Fruit fly (Drosophila melanogaster) whole organism, embryonic: ENCODE measurements around the gene Grd.

Source experiments
- Aef1 ChIP-seq: fragments of 200-800 bp; sonication (Bioruptor generic); IDR thresholded peaks from 3 replicates; pipeline ENCODE4 v1.3.6; 2022; ENCODE audit warnings: missing biosample characterization, missing genetic modification characterization
- Atf6 ChIP-seq: fragments of 200-800 bp; sonication (Bioruptor generic); IDR thresholded peaks from 2 replicates; pipeline ENCODE4 v1.3.6; 2022; ENCODE audit warnings: missing biosample characterization, missing genetic modification characterization
- C15 ChIP-seq: fragments of 200-800 bp; sonication (Bioruptor generic); IDR thresholded peaks from 3 replicates; pipeline ENCODE4 v1.3.6; 2022; ENCODE audit warnings: missing biosample characterization, missing genetic modification characterization
- CG10462 ChIP-seq: fragments of 200-800 bp; sonication (Bioruptor generic); optimal IDR thresholded peaks from 2 replicates; lab custom pipeline; 2016; ENCODE audit warnings: missing biosample characterization, missing genetic modification characterization
- CG11247 ChIP-seq: fragments of 200-800 bp; sonication (Bioruptor generic); IDR thresholded peaks from 2 replicates; pipeline ENCODE4 v1.3.6; 2022; ENCODE audit warnings: missing biosample characterization, missing genetic modification characterization
- CG12071 ChIP-seq: fragments of 200-800 bp; sonication (Bioruptor generic); optimal IDR thresholded peaks from 3 replicates; lab custom pipeline; 2018; ENCODE audit warnings: missing biosample characterization, mild to moderate bottlenecking, missing genetic modification characterization
- CG12391 ChIP-seq: fragments of 200-800 bp; sonication (Bioruptor generic); optimal IDR thresholded peaks from 3 replicates; lab custom pipeline; 2018; ENCODE audit warnings: missing biosample characterization, mild to moderate bottlenecking, missing genetic modification characterization, moderate library complexity
- CG12659 ChIP-seq: fragments of 200-800 bp; sonication (Bioruptor generic); optimal IDR thresholded peaks from 3 replicates; lab custom pipeline; 2017; ENCODE audit warnings: mild to moderate bottlenecking, missing biosample characterization, missing genetic modification reagents, missing genetic modification characterization
- CG13894 ChIP-seq: fragments of 200-800 bp; sonication (Bioruptor generic); optimal IDR thresholded peaks from 3 replicates; lab custom pipeline; 2018; ENCODE audit warnings: missing biosample characterization, mild to moderate bottlenecking, missing genetic modification characterization, moderate library complexity
- CG14667 ChIP-seq: fragments of 200-800 bp; sonication (Bioruptor generic); IDR thresholded peaks from 2 replicates; pipeline ENCODE4 v1.3.6; 2022; ENCODE audit warnings: missing biosample characterization, missing genetic modification characterization
- CG17612 ChIP-seq: fragments of 200-800 bp; sonication (Bioruptor generic); IDR thresholded peaks from 2 replicates; pipeline ENCODE4 v1.3.6; 2022; ENCODE audit warnings: missing biosample characterization, missing genetic modification characterization
- CG18619 ChIP-seq: fragments of 200-800 bp; sonication (Bioruptor generic); optimal IDR thresholded peaks from 3 replicates; lab custom pipeline; 2017; ENCODE audit warnings: missing biosample characterization, mild to moderate bottlenecking, missing genetic modification characterization
- CG2202 ChIP-seq: fragments of 200-800 bp; sonication (Bioruptor generic); optimal IDR thresholded peaks from 2 replicates; lab custom pipeline; 2018; ENCODE audit warnings: missing biosample characterization, mild to moderate bottlenecking, missing genetic modification characterization
- CG2678 ChIP-seq: fragments of 200-800 bp; sonication (Bioruptor generic); optimal IDR thresholded peaks from 3 replicates; lab custom pipeline; 2019; ENCODE audit warnings: missing biosample characterization, mild to moderate bottlenecking, missing genetic modification characterization, moderate library complexity
- CG2712 ChIP-seq: fragments of 200-800 bp; optimal IDR thresholded peaks from 3 replicates; lab custom pipeline; 2019; ENCODE audit warnings: missing biosample characterization, mild to moderate bottlenecking, missing genetic modification characterization, moderate library complexity
- CG31365 ChIP-seq: fragments of 200-800 bp; sonication (Bioruptor generic); optimal IDR thresholded peaks from 2 replicates; lab custom pipeline; 2018; ENCODE audit warnings: missing biosample characterization, mild to moderate bottlenecking, missing genetic modification characterization
- CG6254 ChIP-seq: fragments of 200-800 bp; sonication (Bioruptor generic); optimal IDR thresholded peaks from 3 replicates; lab custom pipeline; 2017; ENCODE audit warnings: mild to moderate bottlenecking, missing biosample characterization, missing genetic modification reagents, missing genetic modification characterization
- CG8944 ChIP-seq: fragments of 200-800 bp; sonication (Bioruptor generic); optimal IDR thresholded peaks from 3 replicates; lab custom pipeline; 2016; ENCODE audit warnings: missing biosample characterization, missing genetic modification characterization
- CG9876 ChIP-seq: fragments of 200-800 bp; sonication (Bioruptor generic); optimal IDR thresholded peaks from 2 replicates; lab custom pipeline; 2016; ENCODE audit warnings: missing biosample characterization, missing genetic modification characterization
- CG9932 ChIP-seq: fragments of 200-800 bp; sonication (Bioruptor generic); IDR thresholded peaks from 2 replicates; pipeline ENCODE4 v1.3.6; 2022; ENCODE audit warnings: missing biosample characterization, missing genetic modification characterization
- Chrac-16 ChIP-seq: fragments of 200-800 bp; sonication (Bioruptor generic); optimal IDR thresholded peaks from 3 replicates; lab custom pipeline; 2016; ENCODE audit warnings: missing biosample characterization, missing genetic modification characterization
- E2f2 ChIP-seq: fragments of 200-800 bp; sonication (Bioruptor generic); IDR thresholded peaks from 2 replicates; pipeline ENCODE4 v1.3.6; 2022; ENCODE audit warnings: missing biosample characterization, missing genetic modification characterization
- Elba2 ChIP-seq: fragments of 200-800 bp; sonication (Bioruptor generic); optimal IDR thresholded peaks from 3 replicates; lab custom pipeline; 2016; ENCODE audit warnings: missing biosample characterization, missing genetic modification characterization
- HLH3B ChIP-seq: fragments of 200-800 bp; sonication (Bioruptor generic); IDR thresholded peaks from 2 replicates; pipeline ENCODE4 v1.3.6; 2022; ENCODE audit warnings: missing biosample characterization, missing genetic modification characterization
- HLH4C ChIP-seq: fragments of 200-800 bp; sonication (Bioruptor generic); IDR thresholded peaks from 3 replicates; pipeline ENCODE4 v1.3.6; 2022; ENCODE audit warnings: missing biosample characterization, missing genetic modification characterization; ENCODE audit not compliant: partially characterized antibody
- Pdp1 ChIP-seq, 2 experiments: fragments of 200-800 bp; sonication (Bioruptor generic); optimal IDR thresholded peaks; 3 replicates each; lab custom pipeline; 2016; ENCODE audit warnings: missing biosample characterization in 2 of 2, missing genetic modification characterization in 2 of 2, mild to moderate bottlenecking in 1 of 2, moderate library complexity in 1 of 2
- Six4 ChIP-seq: fragments of 200-800 bp; sonication (Bioruptor generic); optimal IDR thresholded peaks from 2 replicates; lab custom pipeline; 2016; ENCODE audit warnings: missing biosample characterization, missing genetic modification characterization
- ab ChIP-seq: fragments of 200-800 bp; sonication (Bioruptor generic); optimal IDR thresholded peaks from 2 replicates; lab custom pipeline; 2016; ENCODE audit warnings: missing biosample characterization, missing genetic modification characterization
- bcd ChIP-seq: fragments of 200-800 bp; sonication (Bioruptor generic); optimal IDR thresholded peaks from 2 replicates; lab custom pipeline; 2017; ENCODE audit warnings: missing biosample characterization, mild to moderate bottlenecking, missing genetic modification characterization
- cato ChIP-seq: fragments of 200-800 bp; sonication (Bioruptor generic); optimal IDR thresholded peaks from 2 replicates; lab custom pipeline; 2016; ENCODE audit warnings: missing biosample characterization, missing genetic modification characterization, borderline replicate concordance
- ci ChIP-seq: fragments of 200-800 bp; sonication (Bioruptor generic); IDR thresholded peaks from 3 replicates; pipeline ENCODE4 v1.3.6; 2022; ENCODE audit warnings: missing biosample characterization, missing genetic modification characterization
- croc ChIP-seq: fragments of 200-800 bp; sonication (Bioruptor generic); conservative IDR thresholded peaks from 3 replicates; pipeline ENCODE4 v1.3.6; 2022; ENCODE audit warnings: missing biosample characterization, missing genetic modification characterization
- crol ChIP-seq: fragments of 200-800 bp; sonication (Bioruptor generic); IDR thresholded peaks from 2 replicates; pipeline ENCODE4 v1.3.6; 2022; ENCODE audit warnings: missing biosample characterization, missing genetic modification characterization
- crp ChIP-seq, 2 experiments: fragments of 200-800 bp; sonication (Bioruptor generic); optimal IDR thresholded peaks; 2 replicates in 1 of 2; 3 replicates in 1 of 2; lab custom pipeline; 2017; ENCODE audit warnings: missing biosample characterization in 2 of 2, missing genetic modification characterization in 2 of 2, mild to moderate bottlenecking in 1 of 2, moderate library complexity in 1 of 2
- dm ChIP-seq: fragments of 200-800 bp; sonication (Bioruptor generic); optimal IDR thresholded peaks from 3 replicates; lab custom pipeline; 2016; ENCODE audit warnings: missing biosample characterization, missing genetic modification characterization
- eyg ChIP-seq: fragments of 200-800 bp; sonication (Bioruptor generic); optimal IDR thresholded peaks from 3 replicates; lab custom pipeline; 2016; ENCODE audit warnings: missing biosample characterization, missing genetic modification characterization
- gcm2 ChIP-seq: fragments of 200-800 bp; sonication (Bioruptor generic); optimal IDR thresholded peaks from 2 replicates; lab custom pipeline; 2016; ENCODE audit warnings: missing biosample characterization, missing genetic modification characterization
- gsb ChIP-seq: fragments of 200-800 bp; sonication (Bioruptor generic); IDR thresholded peaks from 2 replicates; pipeline ENCODE4 v1.3.6; 2022; ENCODE audit warnings: missing biosample characterization, missing genetic modification characterization
- ham ChIP-seq: fragments of 200-800 bp; sonication (Bioruptor generic); IDR thresholded peaks from 2 replicates; pipeline ENCODE4 v1.3.6; 2022; ENCODE audit warnings: missing biosample characterization, missing genetic modification characterization
- hkb ChIP-seq, 2 experiments: fragments of 200-800 bp in 1 of 2; fragments of >200 bp in 1 of 2; sonication (Bioruptor generic) in 1 of 2; IDR thresholded peaks in 1 of 2; optimal IDR thresholded peaks in 1 of 2; 2 replicates each; pipeline versions ENCODE4 v1.3.6 to Lab custom; 2017 to 2022; ENCODE audit warnings: missing biosample characterization in 1 of 2, missing genetic modification characterization in 1 of 2
- lov ChIP-seq, 2 experiments: fragments of 200-800 bp in 1 of 2; fragments of >200 bp in 1 of 2; sonication (Bioruptor generic) in 1 of 2; IDR thresholded peaks in 1 of 2; optimal IDR thresholded peaks in 1 of 2; 2 replicates in 1 of 2; 3 replicates in 1 of 2; pipeline versions ENCODE4 v1.3.6 to Lab custom; 2017 to 2022; ENCODE audit warnings: missing biosample characterization in 1 of 2, missing genetic modification characterization in 1 of 2
- pita ChIP-seq: fragments of 200-800 bp; sonication (Bioruptor generic); optimal IDR thresholded peaks from 2 replicates; lab custom pipeline; 2017; ENCODE audit warnings: missing biosample characterization, mild to moderate bottlenecking, missing genetic modification characterization
- row ChIP-seq: fragments of 200-800 bp; sonication (Bioruptor generic); IDR thresholded peaks from 3 replicates; pipeline ENCODE4 v1.3.6; 2022; ENCODE audit warnings: missing biosample characterization, missing genetic modification characterization
- schlank ChIP-seq: fragments of 200-800 bp; sonication (Bioruptor generic); optimal IDR thresholded peaks from 2 replicates; lab custom pipeline; 2018; ENCODE audit warnings: missing biosample characterization, mild to moderate bottlenecking, missing genetic modification characterization
- sim ChIP-seq: fragments of 200-800 bp; sonication (Bioruptor generic); IDR thresholded peaks from 2 replicates; pipeline ENCODE4 v1.3.6; 2022; ENCODE audit warnings: missing biosample characterization, missing genetic modification characterization
- tin ChIP-seq: fragments of 200-800 bp; sonication (Bioruptor generic); optimal IDR thresholded peaks from 3 replicates; lab custom pipeline; 2016; ENCODE audit warnings: missing biosample characterization, missing genetic modification characterization
- tio ChIP-seq: fragments of 200-800 bp; sonication (Bioruptor generic); optimal IDR thresholded peaks from 2 replicates; lab custom pipeline; 2017; ENCODE audit warnings: missing biosample characterization, missing genetic modification characterization, inconsistent platforms
- zf30C ChIP-seq: fragments of 200-800 bp; sonication (Bioruptor generic); optimal IDR thresholded peaks from 3 replicates; lab custom pipeline; 2018; ENCODE audit warnings: missing biosample characterization, mild to moderate bottlenecking, missing genetic modification characterization
- zfh1 ChIP-seq: fragments of 200-800 bp; sonication (Bioruptor generic); IDR thresholded peaks from 3 replicates; pipeline ENCODE4 v1.3.6; 2022; ENCODE audit warnings: missing biosample characterization, missing genetic modification characterization

The Grd gene

dm6 chr3L:17842892-17843703 is 20.0 kb downstream of the Grd start, which contains the start of gene CG5567 (continued):
- peak in 1 of 2 experiments; percentile 77 for TF ChIP-seq crp (GFP tag; optimal IDR thresholded peaks at IDR 0.05; lab: Kevin White, UChicago)
- TF ChIP-seq bcd (GFP tag; lab: Kevin White, UChicago), result peak; percentile 2
- no peak for TF ChIP-seq lov (optimal IDR thresholded peaks at IDR 0.05; lab: Kevin White, UChicago)
- TF ChIP-seq lov (GFP tag; IDR thresholded peaks at IDR 0.05; lab: Robert Waterston, UW), result no peak
- TF ChIP-seq Elba2 (GFP tag; lab: Kevin White, UChicago), result no peak
- TF ChIP-seq croc (GFP tag; lab: Robert Waterston, UW), result no peak
- no peak for TF ChIP-seq sim (GFP tag; lab: Robert Waterston, UW)
- TF ChIP-seq CG18619 (GFP tag; lab: Kevin White, UChicago), result no peak
- no peak for TF ChIP-seq CG2712 (tag; lab: Kevin White, UChicago)
- TF ChIP-seq CG9876 (GFP tag; lab: Kevin White, UChicago), result no peak
- peak in 1 of 2 experiments; percentile 93 for TF ChIP-seq Pdp1 (GFP tag; optimal IDR thresholded peaks at IDR 0.05; lab: Kevin White, UChicago)
- no peak for TF ChIP-seq CG31365 (tag; lab: Kevin White, UChicago)
- TF ChIP-seq tio (GFP tag; lab: Kevin White, UChicago), result no peak
- TF ChIP-seq ci (GFP tag; lab: Robert Waterston, UW), result 0 out of 3 replicates have a peak, but pooled peaks have one; percentile 37
- TF ChIP-seq CG12659 (GFP tag; lab: Kevin White, UChicago), result peak; percentile 20
- TF ChIP-seq gsb (GFP tag; lab: Robert Waterston, UW), result no peak
- TF ChIP-seq ham (GFP tag; lab: Robert Waterston, UW), result no peak
- no peak for TF ChIP-seq CG6254
- no peak for TF ChIP-seq dm (GFP tag; lab: Kevin White, UChicago)
- no peak for TF ChIP-seq crol (GFP tag; lab: Robert Waterston, UW)
- TF ChIP-seq CG13894 (tag; lab: Kevin White, UChicago), result peak; percentile 16
- peak; percentile 87 for TF ChIP-seq row (GFP tag; lab: Robert Waterston, UW)
- no peak for TF ChIP-seq cato
- TF ChIP-seq CG9932, result no peak
- TF ChIP-seq zfh1, result no peak
- no peak for TF ChIP-seq C15 (GFP tag; lab: Robert Waterston, UW)
- peak; percentile 32 for TF ChIP-seq CG2678 (tag; lab: Kevin White, UChicago)
- TF ChIP-seq ab (GFP tag; lab: Kevin White, UChicago), result no peak
- TF ChIP-seq eyg, result no peak
- TF ChIP-seq CG14667 (GFP tag; lab: Robert Waterston, UW), result no peak
- no peak for TF ChIP-seq CG2202
- TF ChIP-seq HLH4C, result no peak
- TF ChIP-seq tin (GFP tag; lab: Kevin White, UChicago), result no peak
- TF ChIP-seq CG11247, result no peak
- TF ChIP-seq Six4 (GFP tag; lab: Kevin White, UChicago), result no peak
- peak; percentile 88 for TF ChIP-seq E2f2 (GFP tag; lab: Robert Waterston, UW)
- no peak for TF ChIP-seq schlank
- TF ChIP-seq CG8944 (GFP tag; lab: Kevin White, UChicago), result no peak
- TF ChIP-seq HLH3B (GFP tag; lab: Robert Waterston, UW), result 0 out of 2 replicates have a peak, but pooled peaks have one; percentile 16
- no peak for TF ChIP-seq CG12391
- TF ChIP-seq Chrac-16, result no peak
- TF ChIP-seq zf30C (GFP tag; lab: Kevin White, UChicago), result no peak
- no peak for TF ChIP-seq CG10462 (GFP tag; lab: Kevin White, UChicago)
- TF ChIP-seq Aef1 (GFP tag; lab: Robert Waterston, UW), result no peak
- no peak for TF ChIP-seq CG17612 (GFP tag; lab: Robert Waterston, UW)
- TF ChIP-seq Atf6 (GFP tag; lab: Robert Waterston, UW), result 0 out of 2 replicates have a peak, but pooled peaks have one; percentile 25
- no peak for TF ChIP-seq pita (GFP tag; lab: Kevin White, UChicago)
- no peak for TF ChIP-seq hkb (optimal IDR thresholded peaks at IDR 0.05; lab: Kevin White, UChicago)
- TF ChIP-seq hkb (GFP tag; IDR thresholded peaks at IDR 0.05; lab: Robert Waterston, UW), result no peak
- no peak for TF ChIP-seq CG12071 (GFP tag; lab: Kevin White, UChicago)
- no peak for TF ChIP-seq gcm2 (GFP tag; lab: Kevin White, UChicago)
